Worm (Caenorhabditis elegans) whole organism, mixed stage, embryonic: Measurements from ENCODE around the gene W02B3.4.
A peak's percentile ranks its signal among the peaks of the same experiment; 100 is the strongest.

ENCODE experiments used
- ceh-39 ChIP-seq: fragments of 150-350 bp; optimal IDR thresholded peaks from 2 replicates; lab custom pipeline; 2014; ENCODE audit warnings: missing biosample characterization, missing genetic modification characterization
- ceh-43 ChIP-seq: fragments of 200-800 bp; sonication (Bioruptor generic); optimal IDR thresholded peaks from 2 replicates; lab custom pipeline; 2018; ENCODE audit warnings: mild to moderate bottlenecking, missing genetic modification characterization, moderate library complexity, missing compliant biosample characterization
- elt-3 ChIP-seq: fragments of 150-350 bp; optimal IDR thresholded peaks from 2 replicates; lab custom pipeline; 2014; ENCODE audit warnings: missing biosample characterization, missing genetic modification characterization
- ham-2 ChIP-seq: fragments of 200-800 bp; sonication (Bioruptor generic); optimal IDR thresholded peaks from 2 replicates; lab custom pipeline; 2018; ENCODE audit warnings: mild to moderate bottlenecking, missing genetic modification characterization, missing compliant biosample characterization
- lsy-2 ChIP-seq: fragments of 150-350 bp; optimal IDR thresholded peaks from 2 replicates; lab custom pipeline; 2014; ENCODE audit warnings: missing biosample characterization, missing genetic modification characterization
- nhr-12 ChIP-seq: fragments of 150-350 bp; optimal IDR thresholded peaks from 2 replicates; lab custom pipeline; 2014; ENCODE audit warnings: missing biosample characterization, missing genetic modification characterization
- nhr-2 ChIP-seq: fragments of 150-350 bp; optimal IDR thresholded peaks from 2 replicates; lab custom pipeline; 2014; ENCODE audit warnings: missing biosample characterization, missing genetic modification characterization
- nhr-237 ChIP-seq: fragments of 150-350 bp; optimal IDR thresholded peaks from 2 replicates; lab custom pipeline; 2014; ENCODE audit warnings: missing biosample characterization, missing genetic modification characterization
- pha-4 ChIP-seq: fragments of 150-350 bp; optimal IDR thresholded peaks from 2 replicates; lab custom pipeline; 2018; ENCODE audit warnings: missing biosample characterization, missing genetic modification reagents, missing genetic modification characterization
- snpc-4 ChIP-seq: fragments of 150-350 bp; optimal IDR thresholded peaks from 2 replicates; lab custom pipeline; 2014; ENCODE audit warnings: missing biosample characterization, missing genetic modification characterization
- sptf-1 ChIP-seq: sonication (generic microtip); optimal IDR thresholded peaks from 2 replicates; lab custom pipeline; 2017; ENCODE audit warnings: mild to moderate bottlenecking, missing genetic modification characterization, moderate library complexity, missing compliant biosample characterization
- ztf-11 ChIP-seq: fragments of 150-350 bp; optimal IDR thresholded peaks from 2 replicates; lab custom pipeline; 2014; ENCODE audit warnings: missing biosample characterization, missing genetic modification characterization

ce11 chrIII:647248-647647 is 36.0 kb downstream of the W02B3.4 start:
- no peak for TF ChIP-seq nhr-12 (tag; lab: Kevin White, UChicago)
- TF ChIP-seq pha-4 (tag; lab: Kevin White, UChicago) = peak; percentile 53
- TF ChIP-seq ceh-39 (tag; lab: Kevin White, UChicago) = no peak
- TF ChIP-seq nhr-237 = no peak
- no peak for TF ChIP-seq sptf-1 (tag; lab: Kevin White, UChicago)
- TF ChIP-seq ztf-11 (tag; lab: Kevin White, UChicago) = no peak
- TF ChIP-seq ceh-43 (GFP tag; lab: Kevin White, UChicago) = no peak
- no peak for TF ChIP-seq lsy-2 (tag; lab: Kevin White, UChicago)
- peak; percentile 1 for TF ChIP-seq nhr-2 (tag; lab: Kevin White, UChicago)
- no peak for TF ChIP-seq snpc-4
- TF ChIP-seq elt-3 (tag; lab: Kevin White, UChicago) = no peak
- peak; percentile 92 for TF ChIP-seq ham-2 (GFP tag; lab: Kevin White, UChicago)
